Fruit fly (Drosophila melanogaster): ENCODE measurements around the gene Dref.
A peak's percentile ranks its signal among the peaks of the same experiment; 100 is the strongest.

Dref gene

dm6 chr2L:9966983-9967737 is at the start of gene Dref, which contains the start of gene RpL13 (continued):
- peak; percentile 81 for TF ChIP-seq dmrt99B (tag; optimal IDR thresholded peaks at IDR 0.05)
- TF ChIP-seq CG3281 (GFP tag; optimal IDR thresholded peaks at IDR 0.05), result peak; percentile 95
- peak; percentile 71 for TF ChIP-seq dati (GFP tag; IDR thresholded peaks at IDR 0.05)
- TF ChIP-seq lola (GFP tag; optimal IDR thresholded peaks at IDR 0.05), result peak in 1 of 3 experiments; percentile 61
- TF ChIP-seq slp2 (GFP tag; optimal IDR thresholded peaks at IDR 0.05), result peak; percentile 90
- peak; percentile 70 for TF ChIP-seq CG8281 (tag; optimal IDR thresholded peaks at IDR 0.05)
- peak; percentile 81 for TF ChIP-seq Bteb2 (GFP tag; optimal IDR thresholded peaks at IDR 0.05)
- peak; percentile 69 for TF ChIP-seq CG12155 (GFP tag; optimal IDR thresholded peaks at IDR 0.05)
- peak; percentile 79 for TF ChIP-seq CG8359 (GFP tag; optimal IDR thresholded peaks at IDR 0.05; ENCODE audit: borderline replicate concordance)
- peak; percentile 46 for TF ChIP-seq CG5245 (GFP tag; optimal IDR thresholded peaks at IDR 0.05)
- peak; percentile 67 for TF ChIP-seq CG8290 (GFP tag; optimal IDR thresholded peaks at IDR 0.05)
- peak; percentile 87 to 92 for TF ChIP-seq CG8290 (tag; optimal IDR thresholded peaks at IDR 0.05)
- TF ChIP-seq psq (GFP tag; optimal IDR thresholded peaks at IDR 0.05), result peak; percentile 44
- TF ChIP-seq cg (GFP tag; optimal IDR thresholded peaks at IDR 0.05), result no peak
- peak; percentile 36 for TF ChIP-seq kay (GFP tag; optimal IDR thresholded peaks at IDR 0.05)
- TF ChIP-seq tin (GFP tag; optimal IDR thresholded peaks at IDR 0.05), result peak; percentile 69
- TF ChIP-seq sqz (GFP tag; optimal IDR thresholded peaks at IDR 0.05), result peak; percentile 96
- TF ChIP-seq Mad (GFP tag; optimal IDR thresholded peaks at IDR 0.05), result peak; percentile 87
- TF ChIP-seq CG14014 (GFP tag; IDR thresholded peaks at IDR 0.05), result peak; percentile 66
- peak; percentile 96 for TF ChIP-seq dm (GFP tag; optimal IDR thresholded peaks at IDR 0.05)
- peak; percentile 98 for TF ChIP-seq ci (GFP tag; IDR thresholded peaks at IDR 0.05)
- TF ChIP-seq sima (GFP tag; optimal IDR thresholded peaks at IDR 0.05), result peak; percentile 65
- peak; percentile 80 for TF ChIP-seq Atf-2 (GFP tag; optimal IDR thresholded peaks at IDR 0.05)
- TF ChIP-seq CG13424 (tag; optimal IDR thresholded peaks at IDR 0.05), result peak; percentile 80
- peak; percentile 90; the same call in 2 of the 3 replicates for TF ChIP-seq HLH4C (GFP tag; IDR thresholded peaks at IDR 0.05; ENCODE audit: partially characterized antibody)
- TF ChIP-seq Oli (tag; optimal IDR thresholded peaks at IDR 0.05), result peak; percentile 61
- TF ChIP-seq ase (GFP tag; IDR thresholded peaks at IDR 0.05), result peak; percentile 73; the same call in 2 of the 3 replicates
- TF ChIP-seq CG6765 (GFP tag; optimal IDR thresholded peaks at IDR 0.05), result peak; percentile 98
- TF ChIP-seq CG31388 (GFP tag; optimal IDR thresholded peaks at IDR 0.05), result peak; percentile 3
- peak; percentile 80 for TF ChIP-seq CG9817 (tag; optimal IDR thresholded peaks at IDR 0.05)
- peak; percentile 84 for TF ChIP-seq nerfin-1 (tag; optimal IDR thresholded peaks at IDR 0.05)
- TF ChIP-seq Dip2 (GFP tag; IDR thresholded peaks at IDR 0.05), result no peak
- TF ChIP-seq Sry-δ (GFP tag; optimal IDR thresholded peaks at IDR 0.05), result peak; percentile 92
- TF ChIP-seq disco-r (GFP tag; optimal IDR thresholded peaks at IDR 0.05), result peak; percentile 66
- peak; percentile 84 for TF ChIP-seq BEAF-32 (GFP tag; optimal IDR thresholded peaks at IDR 0.05)
- peak; percentile 72 for TF ChIP-seq amos (GFP tag; IDR thresholded peaks at IDR 0.05; ENCODE audit: partially characterized antibody)
- TF ChIP-seq CG10209 (GFP tag; optimal IDR thresholded peaks at IDR 0.05), result peak; percentile 88
- TF ChIP-seq CG11398 (GFP tag; optimal IDR thresholded peaks at IDR 0.05), result peak; percentile 89
- peak; percentile 91 for TF ChIP-seq wek (GFP tag; optimal IDR thresholded peaks at IDR 0.05)
- peak; percentile 85 for TF ChIP-seq Scr (GFP tag; IDR thresholded peaks at IDR 0.05; ENCODE audit: partially characterized antibody)
- TF ChIP-seq CG13624 (GFP tag; optimal IDR thresholded peaks at IDR 0.05), result peak; percentile 93
- TF ChIP-seq CrebB (tag; optimal IDR thresholded peaks at IDR 0.05), result peak; percentile 92
- TF ChIP-seq ind (GFP tag; optimal IDR thresholded peaks at IDR 0.05), result peak; percentile 69
- TF ChIP-seq cwo (GFP tag; optimal IDR thresholded peaks at IDR 0.05), result peak; percentile 81
- peak; percentile 97 for TF ChIP-seq caup (GFP tag; optimal IDR thresholded peaks at IDR 0.05; ENCODE audit: severe bottlenecking)
- peak; percentile 93 for TF ChIP-seq CG7271 (tag; optimal IDR thresholded peaks at IDR 0.05)
- peak; percentile 74 for TF ChIP-seq Nf-YB (GFP tag; optimal IDR thresholded peaks at IDR 0.05)
- peak; percentile 93 for TF ChIP-seq CG1233 (GFP tag; optimal IDR thresholded peaks at IDR 0.05)

Measured in whole organism, embryonic.